Fruit fly (Drosophila melanogaster): ENCODE measurements around the gene Best1.

Best1 gene

DNA sequence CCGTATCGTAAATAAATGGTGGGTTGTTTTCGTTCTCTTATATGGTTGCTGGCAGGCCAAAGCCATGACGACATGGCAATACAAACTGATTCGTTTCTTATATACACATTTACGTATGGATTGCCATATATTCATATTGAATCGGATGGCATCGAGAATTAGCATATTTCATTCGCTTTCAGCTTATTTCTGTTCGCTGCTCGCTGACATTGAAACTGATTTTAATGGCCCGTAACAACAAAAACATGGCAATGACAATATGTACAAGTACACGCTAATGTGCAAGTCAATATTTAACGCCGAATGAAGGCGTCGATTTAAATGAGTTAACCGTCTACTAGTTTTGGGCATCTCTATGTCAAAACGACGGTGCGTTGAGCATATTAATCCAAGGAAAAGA lies 15.7 kb upstream of the Best1 start (continued):
- TF ChIP-seq HHEX (GFP tag; optimal IDR thresholded peaks at IDR 0.05) (peak; percentile 21), pan (optimal IDR thresholded peaks at IDR 0.05) (no peak), pan (GFP tag; optimal IDR thresholded peaks at IDR 0.05 in 1 of 2, IDR thresholded peaks at IDR 0.05 in 1 of 2) (no peak), ATbp (GFP tag; optimal IDR thresholded peaks at IDR 0.05) (peak; percentile 63), dmrt99B (tag; optimal IDR thresholded peaks at IDR 0.05) (peak; percentile 42), wek (GFP tag; optimal IDR thresholded peaks at IDR 0.05) (peak; percentile 55), CG12769 (tag; optimal IDR thresholded peaks at IDR 0.05) (peak; percentile 48), CG10147 (GFP tag; optimal IDR thresholded peaks at IDR 0.05) (no peak), CG18599 (GFP tag; optimal IDR thresholded peaks at IDR 0.05) (peak; percentile 16), vvl (GFP tag; IDR thresholded peaks at IDR 0.05) (peak; percentile 50), crol (GFP tag; IDR thresholded peaks at IDR 0.05) (no peak), exex (tag; optimal IDR thresholded peaks at IDR 0.05) (peak; percentile 13), Fer1 (GFP tag; optimal IDR thresholded peaks at IDR 0.05) (peak; percentile 42), CG10543 (GFP tag; optimal IDR thresholded peaks at IDR 0.05) (peak; percentile 61), Blimp-1 (GFP tag; optimal IDR thresholded peaks at IDR 0.05) (peak; percentile 25), HLHmδ (GFP tag; optimal IDR thresholded peaks at IDR 0.05) (no peak), zen (tag; optimal IDR thresholded peaks at IDR 0.05) (no peak), caup (GFP tag; optimal IDR thresholded peaks at IDR 0.05; ENCODE audit: severe bottlenecking) (peak; percentile 46), CG4617 (GFP tag; optimal IDR thresholded peaks at IDR 0.05; ENCODE audit: borderline replicate concordance) (no peak), CG12942 (GFP tag; optimal IDR thresholded peaks at IDR 0.05) (no peak), fd3F (GFP tag; optimal IDR thresholded peaks at IDR 0.05) (peak; percentile 25), CG15011 (GFP tag; optimal IDR thresholded peaks at IDR 0.05) (peak; percentile 37), CG13894 (tag; optimal IDR thresholded peaks at IDR 0.05) (peak; percentile 28), tap (tag; optimal IDR thresholded peaks at IDR 0.05) (peak; percentile 24), CG32767 (GFP tag; IDR thresholded peaks at IDR 0.05) (no peak), HmgD (GFP tag; optimal IDR thresholded peaks at IDR 0.05) (no peak), CG10209 (GFP tag; optimal IDR thresholded peaks at IDR 0.05) (peak; percentile 50), br (optimal IDR thresholded peaks at IDR 0.05) (no peak), tio (GFP tag; optimal IDR thresholded peaks at IDR 0.05) (no peak), ci (GFP tag; IDR thresholded peaks at IDR 0.05) (peak; percentile 40; the same call in 1 of the 3 replicates), CG3281 (GFP tag; optimal IDR thresholded peaks at IDR 0.05) (peak; percentile 11), sd (tag; optimal IDR thresholded peaks at IDR 0.05) (peak; percentile 50), CG5180 (GFP tag; optimal IDR thresholded peaks at IDR 0.05) (peak; percentile 20), cg (GFP tag; optimal IDR thresholded peaks at IDR 0.05) (no peak), CG17912 (GFP tag; optimal IDR thresholded peaks at IDR 0.05) (peak; percentile 35), otp (GFP tag; IDR thresholded peaks at IDR 0.05) (no peak), MTF-1 (GFP tag; optimal IDR thresholded peaks at IDR 0.05; ENCODE audit: borderline replicate concordance) (peak; percentile 9), ab (GFP tag; optimal IDR thresholded peaks at IDR 0.05) (no peak), Ets65A (GFP tag) (peak; percentile 29), CG9932 (GFP tag; IDR thresholded peaks at IDR 0.05) (peak; percentile 38), odd (GFP tag; optimal IDR thresholded peaks at IDR 0.05) (peak; percentile 36), wdn (GFP tag; IDR thresholded peaks at IDR 0.05) (no peak), sr (GFP tag; IDR thresholded peaks at IDR 0.05) (no peak), CG2120 (GFP tag; optimal IDR thresholded peaks at IDR 0.05) (peak; percentile 0), salm (tag; optimal IDR thresholded peaks at IDR 0.05) (peak; percentile 5), Rfx (GFP tag; IDR thresholded peaks at IDR 0.05) (0 out of 2 replicates have a peak, but pooled peaks have one; percentile 10), pho (GFP tag; optimal IDR thresholded peaks at IDR 0.05) (no peak), Mes4 (GFP tag; optimal IDR thresholded peaks at IDR 0.05) (no peak), Med (GFP tag) (peak; percentile 84), CG17359 (tag; optimal IDR thresholded peaks at IDR 0.05) (peak; percentile 31)
